Worm (Caenorhabditis elegans) whole organism, mixed stage, embryonic: ENCODE results near the gene F48F5.8.
A peak's percentile ranks its signal among the peaks of the same experiment; 100 is the strongest.

ENCODE experiments used
- bed-3 ChIP-seq: fragments of 200-800 bp; sonication (Bioruptor generic); optimal IDR thresholded peaks from 3 replicates; lab custom pipeline; 2018; ENCODE audit warnings: mild to moderate bottlenecking, missing genetic modification characterization, moderate library complexity, missing compliant biosample characterization
- blmp-1 ChIP-seq: fragments of 150-350 bp; optimal IDR thresholded peaks from 2 replicates; lab custom pipeline; 2014; ENCODE audit warnings: missing biosample characterization, missing genetic modification characterization
- ceh-39 ChIP-seq: fragments of 150-350 bp; optimal IDR thresholded peaks from 2 replicates; lab custom pipeline; 2014; ENCODE audit warnings: missing biosample characterization, missing genetic modification characterization
- ceh-83 ChIP-seq: fragments of 200-800 bp; sonication (Bioruptor generic); optimal IDR thresholded peaks from 2 replicates; lab custom pipeline; 2018; ENCODE audit warnings: mild to moderate bottlenecking, missing genetic modification characterization, missing compliant biosample characterization
- ces-1 ChIP-seq: fragments of 150-350 bp; optimal IDR thresholded peaks from 2 replicates; lab custom pipeline; 2014; ENCODE audit warnings: missing biosample characterization, missing genetic modification reagents, missing genetic modification characterization
- cnd-1 ChIP-seq: fragments of 200-800 bp; sonication (Bioruptor generic); optimal IDR thresholded peaks from 2 replicates; lab custom pipeline; 2018; ENCODE audit warnings: mild to moderate bottlenecking, missing genetic modification characterization, missing compliant biosample characterization
- drap-1 ChIP-seq: fragments of 200-800 bp; sonication (Bioruptor generic); optimal IDR thresholded peaks from 3 replicates; lab custom pipeline; 2018; ENCODE audit warnings: mild to moderate bottlenecking, missing genetic modification characterization, missing compliant biosample characterization
- elt-1 ChIP-seq: sonication (generic microtip); optimal IDR thresholded peaks from 2 replicates; lab custom pipeline; 2017; ENCODE audit warnings: missing genetic modification characterization, mild to moderate bottlenecking, missing compliant biosample characterization, antibody characterized with exemption, moderate library complexity, borderline replicate concordance; ENCODE audit not compliant: insufficient read depth
- elt-3 ChIP-seq: fragments of 150-350 bp; optimal IDR thresholded peaks from 2 replicates; lab custom pipeline; 2014; ENCODE audit warnings: missing biosample characterization, missing genetic modification characterization
- flh-1 ChIP-seq: fragments of 200-800 bp; sonication (Bioruptor generic); optimal IDR thresholded peaks from 2 replicates; lab custom pipeline; 2018; ENCODE audit warnings: mild to moderate bottlenecking, missing genetic modification characterization, moderate library complexity, missing compliant biosample characterization
- hlh-1 ChIP-seq: fragments of 150-350 bp; optimal IDR thresholded peaks from 2 replicates; lab custom pipeline; 2014; ENCODE audit warnings: missing biosample characterization, missing genetic modification reagents, missing genetic modification characterization
- lin-13 ChIP-seq: fragments of 150-350 bp; optimal IDR thresholded peaks from 2 replicates; lab custom pipeline; 2014; ENCODE audit warnings: missing biosample characterization, missing genetic modification characterization
- lin-32 ChIP-seq: fragments of 200-800 bp; sonication (Bioruptor generic); optimal IDR thresholded peaks from 2 replicates; lab custom pipeline; 2018; ENCODE audit warnings: mild to moderate bottlenecking, missing genetic modification characterization, missing compliant biosample characterization
- lsy-2 ChIP-seq: fragments of 150-350 bp; optimal IDR thresholded peaks from 2 replicates; lab custom pipeline; 2014; ENCODE audit warnings: missing biosample characterization, missing genetic modification characterization
- mab-5 ChIP-seq: fragments of 150-350 bp; optimal IDR thresholded peaks from 2 replicates; lab custom pipeline; 2014; ENCODE audit warnings: missing biosample characterization, missing genetic modification characterization
- mep-1 ChIP-seq: fragments of 150-350 bp; optimal IDR thresholded peaks from 2 replicates; lab custom pipeline; 2017; ENCODE audit warnings: missing biosample characterization, missing genetic modification reagents, missing genetic modification characterization, inconsistent platforms
- mls-2 ChIP-seq: sonication (generic microtip); optimal IDR thresholded peaks from 2 replicates; lab custom pipeline; 2016; ENCODE audit warnings: mild to moderate bottlenecking, missing genetic modification characterization, moderate library complexity, missing compliant biosample characterization
- nhr-2 ChIP-seq: fragments of 150-350 bp; optimal IDR thresholded peaks from 2 replicates; lab custom pipeline; 2014; ENCODE audit warnings: missing biosample characterization, missing genetic modification characterization
- nhr-237 ChIP-seq: fragments of 150-350 bp; optimal IDR thresholded peaks from 2 replicates; lab custom pipeline; 2014; ENCODE audit warnings: missing biosample characterization, missing genetic modification characterization
- nhr-28 ChIP-seq: fragments of 150-350 bp; optimal IDR thresholded peaks from 2 replicates; lab custom pipeline; 2014; ENCODE audit warnings: missing biosample characterization, missing genetic modification characterization
- nhr-76 ChIP-seq: sonication (generic microtip); optimal IDR thresholded peaks from 2 replicates; lab custom pipeline; 2017; ENCODE audit warnings: missing biosample characterization, missing genetic modification characterization
- pha-4 ChIP-seq: fragments of 150-350 bp; optimal IDR thresholded peaks from 2 replicates; lab custom pipeline; 2018; ENCODE audit warnings: missing biosample characterization, missing genetic modification reagents, missing genetic modification characterization
- sem-2 ChIP-seq: fragments of 200-800 bp; sonication (Bioruptor generic); optimal IDR thresholded peaks from 2 replicates; lab custom pipeline; 2018; ENCODE audit warnings: mild to moderate bottlenecking, missing genetic modification characterization, missing compliant biosample characterization
- snpc-4 ChIP-seq: fragments of 150-350 bp; optimal IDR thresholded peaks from 2 replicates; lab custom pipeline; 2014; ENCODE audit warnings: missing biosample characterization, missing genetic modification characterization
- sptf-1 ChIP-seq: sonication (generic microtip); optimal IDR thresholded peaks from 2 replicates; lab custom pipeline; 2017; ENCODE audit warnings: mild to moderate bottlenecking, missing genetic modification characterization, moderate library complexity, missing compliant biosample characterization
- unc-120 ChIP-seq: sonication (generic microtip); optimal IDR thresholded peaks from 2 replicates; lab custom pipeline; 2017; ENCODE audit warnings: missing genetic modification characterization, missing compliant biosample characterization; ENCODE audit not compliant: poor library complexity, severe bottlenecking
- unc-39 ChIP-seq: fragments of 150-350 bp; optimal IDR thresholded peaks from 2 replicates; lab custom pipeline; 2014; ENCODE audit warnings: missing biosample characterization, missing genetic modification characterization
- zip-8 ChIP-seq: fragments of 150-350 bp; optimal IDR thresholded peaks from 2 replicates; lab custom pipeline; 2014; ENCODE audit warnings: missing biosample characterization, missing genetic modification characterization
- ztf-11 ChIP-seq: fragments of 150-350 bp; optimal IDR thresholded peaks from 2 replicates; lab custom pipeline; 2014; ENCODE audit warnings: missing biosample characterization, missing genetic modification characterization

The F48F5.8 gene

ce11 chrV:20453084-20453483 is 27.9 kb downstream of the F48F5.8 start, which contains the start of gene F48F5.6:
Gene F48F5.6 (minus strand): TSS chrV:20453184.
- TF ChIP-seq nhr-76 = no peak
- TF ChIP-seq elt-1 (tag; lab: Kevin White, UChicago) = no peak
- no peak for TF ChIP-seq ces-1
- no peak for TF ChIP-seq lin-13 (tag; lab: Kevin White, UChicago)
- TF ChIP-seq elt-3 (tag; lab: Kevin White, UChicago) = no peak
- no peak for TF ChIP-seq sptf-1
- no peak for TF ChIP-seq nhr-237 (tag; lab: Kevin White, UChicago)
- TF ChIP-seq mls-2 (tag; lab: Kevin White, UChicago) = no peak
- TF ChIP-seq flh-1 (GFP tag; lab: Kevin White, UChicago) = no peak
- TF ChIP-seq unc-120 (tag; lab: Kevin White, UChicago) = no peak
- no peak for TF ChIP-seq bed-3
- TF ChIP-seq ceh-39 (tag; lab: Kevin White, UChicago) = no peak
- TF ChIP-seq mep-1 (tag; lab: Kevin White, UChicago) = no peak

- TF ChIP-seq ces-1 (no peak), nhr-2 (tag; lab: Kevin White, UChicago) (no peak), unc-120 (tag; lab: Kevin White, UChicago) (no peak), mab-5 (tag; lab: Kevin White, UChicago) (no peak), unc-39 (no peak), sem-2 (GFP tag; lab: Kevin White, UChicago) (no peak), nhr-28 (tag; lab: Kevin White, UChicago) (no peak), mls-2 (tag; lab: Kevin White, UChicago) (no peak)
These were observed 28.7 kb downstream of the F48F5.8 start, which contains the start of gene srd-70 for ce11 chrV:20453811-20454210. Gene srd-70 (plus strand): TSS chrV:20454111.

DNA sequence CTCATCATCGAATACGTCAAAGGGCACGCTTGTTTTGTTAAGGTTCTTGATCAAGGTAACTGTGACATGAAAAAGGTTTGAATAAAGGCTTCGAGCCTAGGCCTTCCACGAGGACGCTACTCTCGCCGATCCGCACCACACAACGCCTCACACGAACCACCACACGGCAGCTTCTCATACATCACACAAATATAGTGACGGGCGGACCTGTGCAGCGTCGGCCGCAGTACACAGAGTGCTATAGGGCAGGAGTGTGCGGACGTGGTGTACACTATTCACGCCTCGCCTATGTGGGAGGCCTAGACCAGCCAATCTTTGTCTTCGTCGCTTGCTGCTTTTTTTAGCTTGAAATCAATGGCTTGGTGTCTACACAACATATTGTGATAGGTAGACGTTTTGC is 30.5 kb downstream of the F48F5.8 start:
- TF ChIP-seq lin-32 (GFP tag; lab: Kevin White, UChicago) (no peak), mls-2 (tag; lab: Kevin White, UChicago) (no peak), hlh-1 (no peak), bed-3 (no peak), drap-1 (GFP tag; lab: Kevin White, UChicago) (peak; percentile 83), unc-39 (no peak), mep-1 (tag; lab: Kevin White, UChicago) (no peak), snpc-4 (tag; lab: Kevin White, UChicago) (no peak), sptf-1 (peak; percentile 1), unc-120 (tag; lab: Kevin White, UChicago) (peak; percentile 5), ceh-39 (tag; lab: Kevin White, UChicago) (no peak), zip-8 (tag; lab: Kevin White, UChicago) (no peak), lin-13 (tag; lab: Kevin White, UChicago) (peak; percentile 42), nhr-28 (tag; lab: Kevin White, UChicago) (no peak), sem-2 (GFP tag; lab: Kevin White, UChicago) (no peak), blmp-1 (tag; lab: Kevin White, UChicago) (no peak), ceh-83 (GFP tag; lab: Kevin White, UChicago) (no peak)

DNA sequence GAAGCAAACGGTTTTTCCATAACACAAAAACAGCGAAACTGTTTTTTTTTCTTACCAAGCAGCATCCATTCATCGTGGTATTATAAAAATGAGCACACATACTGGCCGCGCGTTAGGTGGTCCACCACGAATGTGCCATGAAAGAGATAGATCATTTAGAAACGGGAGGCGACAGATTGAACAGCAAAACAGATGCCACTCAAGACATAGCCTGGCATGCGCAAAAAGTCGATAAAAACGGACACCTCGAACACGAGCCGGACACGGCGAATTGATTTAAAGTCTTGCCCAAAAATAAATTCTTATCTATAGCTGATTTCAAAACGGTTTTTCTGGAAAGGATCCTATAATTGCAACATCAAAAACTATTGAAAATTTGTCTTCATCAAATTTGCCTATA is 32.0 kb downstream of the F48F5.8 start:
- TF ChIP-seq mab-5 (tag; lab: Kevin White, UChicago) = no peak
- no peak for TF ChIP-seq zip-8 (tag; lab: Kevin White, UChicago)
- no peak for TF ChIP-seq nhr-2 (tag; lab: Kevin White, UChicago)
- peak; percentile 40 for TF ChIP-seq cnd-1
- no peak for TF ChIP-seq lsy-2
- TF ChIP-seq pha-4 = no peak
- TF ChIP-seq lin-32 (GFP tag; lab: Kevin White, UChicago) = no peak
- no peak for TF ChIP-seq nhr-28 (tag; lab: Kevin White, UChicago)
- no peak for TF ChIP-seq mep-1 (tag; lab: Kevin White, UChicago)
- TF ChIP-seq ces-1 = peak; percentile 3
- TF ChIP-seq ztf-11 = no peak
- TF ChIP-seq ceh-39 (tag; lab: Kevin White, UChicago) = no peak
- peak; percentile 44 for TF ChIP-seq mls-2 (tag; lab: Kevin White, UChicago)
- TF ChIP-seq elt-1 (tag; lab: Kevin White, UChicago) = no peak
- TF ChIP-seq sptf-1 = peak; percentile 30
- TF ChIP-seq hlh-1 = peak; percentile 53

- TF ChIP-seq lsy-2 (no peak), flh-1 (GFP tag; lab: Kevin White, UChicago) (no peak), unc-39 (no peak)
- TF ChIP-seq, all 35 proteins: peak for 0
These were observed 35.7 kb downstream of the F48F5.8 start, which contains the start of gene B0250.18 for ce11 chrV:20460808-20461207. Gene B0250.18 (minus strand): TSS chrV:20460908.
